Worm (Caenorhabditis elegans) whole organism, early embryonic: ENCODE measurements around the gene vps-35.

Source experiments
- B0310.2 ChIP-seq: sonication (generic microtip); optimal IDR thresholded peaks from 2 replicates; lab custom pipeline; 2016; ENCODE audit warnings: mild to moderate bottlenecking, missing genetic modification characterization, missing compliant biosample characterization
- F13C5.2 ChIP-seq: sonication (generic microtip); optimal IDR thresholded peaks from 2 replicates; lab custom pipeline; 2017; ENCODE audit warnings: mild to moderate bottlenecking, missing genetic modification characterization, inconsistent platforms, missing compliant biosample characterization
- aly-1 ChIP-seq: sonication (generic microtip); optimal IDR thresholded peaks from 2 replicates; lab custom pipeline; 2016; ENCODE audit warnings: missing genetic modification characterization, missing compliant biosample characterization
- ama-1 ChIP-seq: fragments of 150-350 bp; optimal IDR thresholded peaks from 2 replicates; lab custom pipeline; 2014
- ceh-13 ChIP-seq: fragments of 200-800 bp; sonication (Bioruptor generic); optimal IDR thresholded peaks from 2 replicates; lab custom pipeline; 2018; ENCODE audit warnings: mild to moderate bottlenecking, missing genetic modification characterization, missing compliant biosample characterization
- ceh-36 ChIP-seq: sonication (generic microtip); optimal IDR thresholded peaks from 2 replicates; lab custom pipeline; 2016; ENCODE audit warnings: missing genetic modification characterization, inconsistent platforms, missing compliant biosample characterization
- ets-7 ChIP-seq: sonication (generic microtip); optimal IDR thresholded peaks from 2 replicates; lab custom pipeline; 2016; ENCODE audit warnings: missing genotype, missing genetic modification characterization, missing compliant biosample characterization
- flt-1 ChIP-seq: fragments of 200-800 bp; sonication (Bioruptor generic); IDR thresholded peaks from 2 replicates; pipeline ENCODE4 v1.3.6; 2022; ENCODE audit warnings: missing genetic modification characterization, missing compliant biosample characterization
- hmbx-1 ChIP-seq: sonication (generic microtip); optimal IDR thresholded peaks from 2 replicates; lab custom pipeline; 2016; ENCODE audit warnings: mild to moderate bottlenecking, missing genetic modification characterization, missing compliant biosample characterization
- hmg-4 ChIP-seq: fragments of 200-800 bp; sonication (Bioruptor generic); optimal IDR thresholded peaks from 2 replicates; lab custom pipeline; 2018; ENCODE audit warnings: mild to moderate bottlenecking, missing genetic modification characterization, missing compliant biosample characterization
- hnd-1 ChIP-seq: sonication (generic microtip); optimal IDR thresholded peaks from 2 replicates; lab custom pipeline; 2016; ENCODE audit warnings: missing genetic modification characterization, missing compliant biosample characterization
- pes-1 ChIP-seq: fragments of 200-800 bp; sonication (Bioruptor generic); IDR thresholded peaks from 2 replicates; pipeline ENCODE4 v1.3.6; 2022; ENCODE audit warnings: missing genetic modification reagents, missing genetic modification characterization, missing compliant biosample characterization
- scrt-1 ChIP-seq: fragments of 200-800 bp; sonication (Bioruptor generic); IDR thresholded peaks from 2 replicates; pipeline ENCODE4 v1.3.6; 2022; ENCODE audit warnings: missing genetic modification characterization, missing compliant biosample characterization
- sea-1 ChIP-seq: fragments of 200-800 bp; sonication (Bioruptor generic); conservative IDR thresholded peaks from 2 replicates; pipeline ENCODE4 v1.3.6; 2022; ENCODE audit warnings: missing genetic modification characterization, missing compliant biosample characterization
- tbx-11 ChIP-seq: fragments of 200-800 bp; sonication (Bioruptor generic); IDR thresholded peaks from 2 replicates; pipeline ENCODE4 v1.3.6; 2022; ENCODE audit warnings: missing genetic modification characterization, missing compliant biosample characterization
- tbx-37 ChIP-seq: fragments of 200-800 bp; sonication (Bioruptor generic); conservative IDR thresholded peaks from 2 replicates; pipeline ENCODE4 v1.3.6; 2022; ENCODE audit warnings: missing genetic modification reagents, missing genetic modification characterization, missing compliant biosample characterization
- tra-4 ChIP-seq: sonication (generic microtip); optimal IDR thresholded peaks from 2 replicates; lab custom pipeline; 2017; ENCODE audit warnings: missing genetic modification characterization, missing compliant biosample characterization

The vps-35 gene

DNA sequence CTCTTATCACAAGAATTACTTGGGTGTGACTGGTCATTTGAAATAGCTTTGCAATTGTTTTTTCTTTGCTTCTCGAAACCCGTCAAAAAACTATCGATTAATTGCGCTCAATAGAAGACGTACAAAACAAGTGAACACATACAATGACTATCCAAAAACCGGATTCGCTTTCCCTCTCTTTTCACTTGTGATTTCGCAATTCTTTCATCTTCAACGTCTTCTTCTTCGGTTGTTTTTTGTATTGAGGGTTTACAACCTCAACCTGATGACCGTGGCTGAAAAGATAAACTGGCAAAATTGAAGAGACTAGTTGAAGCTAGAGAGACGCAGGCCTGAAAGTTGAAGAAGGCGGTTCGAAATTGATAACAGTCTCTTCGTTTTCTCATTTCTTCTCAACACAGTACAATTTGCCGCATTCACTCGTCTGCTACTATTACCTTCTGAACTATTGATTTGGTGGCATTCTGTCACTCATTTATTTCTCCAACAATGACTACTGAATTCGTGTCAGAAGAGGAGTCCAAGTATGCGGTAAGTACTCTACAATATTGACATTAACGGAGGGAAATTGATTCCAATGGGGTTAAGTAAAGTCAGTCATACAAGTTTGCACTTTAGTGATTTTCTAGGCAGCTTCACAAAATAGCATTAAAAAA, 21.5 kb upstream of the vps-35 start:
- TF ChIP-seq hmbx-1 (no peak), ceh-36 (no peak), tbx-37 (no peak), hmg-4 (GFP tag; lab: Kevin White, UChicago) (no peak), aly-1 (tag; lab: Kevin White, UChicago) (no peak), scrt-1 (GFP tag; lab: Robert Waterston, UW) (no peak), ceh-13 (GFP tag; lab: Kevin White, UChicago) (no peak), ama-1 (no peak), F13C5.2 (tag; lab: Kevin White, UChicago) (no peak), tra-4 (tag; lab: Kevin White, UChicago) (no peak), ets-7 (no peak), B0310.2 (tag; lab: Kevin White, UChicago) (no peak), flt-1 (GFP tag; lab: Robert Waterston, UW) (no peak), sea-1 (GFP tag; lab: Robert Waterston, UW) (no peak), pes-1 (no peak), hnd-1 (no peak), tbx-11 (GFP tag; lab: Robert Waterston, UW) (no peak)

- TF ChIP-seq F13C5.2 (tag; lab: Kevin White, UChicago) (no peak), ceh-36 (peak; percentile 64)
Measured at ce11 chrII:5889417-5890139, 18.0 kb upstream of the vps-35 start.

- TF ChIP-seq ceh-36, result no peak
- no peak for TF ChIP-seq tra-4 (tag; lab: Kevin White, UChicago)
- no peak for TF ChIP-seq ets-7
- no peak for TF ChIP-seq sea-1 (GFP tag; lab: Robert Waterston, UW)
- TF ChIP-seq F13C5.2 (tag; lab: Kevin White, UChicago), result no peak
- no peak for TF ChIP-seq scrt-1 (GFP tag; lab: Robert Waterston, UW)
- TF ChIP-seq tbx-37, result no peak
- TF ChIP-seq flt-1 (GFP tag; lab: Robert Waterston, UW), result no peak
- TF ChIP-seq ama-1, result no peak
- TF ChIP-seq aly-1 (tag; lab: Kevin White, UChicago), result no peak
Measured at ce11 chrII:5892813-5893212, 14.8 kb upstream of the vps-35 start.

DNA sequence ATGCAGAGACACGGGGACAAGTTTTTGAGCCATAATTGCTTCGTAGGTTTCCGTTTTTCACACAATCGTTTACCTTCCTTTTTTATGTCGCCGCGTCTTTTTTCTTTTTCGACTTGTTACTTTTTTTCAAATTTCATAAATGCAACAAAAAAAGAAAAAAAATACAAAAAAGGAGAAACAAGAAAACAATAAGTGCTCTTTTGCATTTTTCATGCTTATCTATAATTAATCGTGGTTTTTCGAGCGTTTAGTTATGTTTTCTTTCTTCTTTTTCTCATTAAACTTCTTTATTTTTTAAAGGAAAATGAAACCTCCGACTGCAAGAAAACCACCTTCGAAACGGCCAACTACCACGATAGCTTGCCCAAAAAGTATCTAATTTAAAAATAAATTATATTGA, 11.7 kb upstream of the vps-35 start, which contains the start of gene F59G1.4:
Gene F59G1.4 (plus strand): TSS at position 301 of the 400 bp plus-strand sequence.
- TF ChIP-seq tbx-11 (GFP tag; lab: Robert Waterston, UW), result no peak
- TF ChIP-seq scrt-1 (GFP tag; lab: Robert Waterston, UW), result no peak
- no peak for TF ChIP-seq ceh-36
- no peak for TF ChIP-seq tbx-37
- no peak for TF ChIP-seq flt-1 (GFP tag; lab: Robert Waterston, UW)

DNA sequence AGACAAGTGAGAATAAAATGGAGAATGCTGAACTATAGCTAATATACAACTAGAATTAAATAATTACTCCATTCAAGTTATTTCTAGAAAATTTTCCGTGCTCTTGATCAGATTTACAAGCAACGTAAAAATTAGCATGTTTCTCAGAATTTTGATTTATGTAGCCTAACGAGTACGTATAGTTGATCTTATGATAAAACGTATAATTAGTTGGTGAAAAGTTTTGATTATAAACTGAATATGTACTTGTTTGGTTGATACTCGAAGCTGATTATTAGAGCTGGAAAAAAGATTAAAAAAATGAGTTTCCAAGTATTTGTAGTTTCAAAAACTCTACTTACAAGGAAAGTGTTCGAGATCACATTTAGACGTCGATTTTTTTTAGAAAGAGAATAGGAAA, 11.1 kb upstream of the vps-35 start:
- TF ChIP-seq F13C5.2 (tag; lab: Kevin White, UChicago) (no peak), ets-7 (no peak), aly-1 (tag; lab: Kevin White, UChicago) (no peak), ceh-13 (GFP tag; lab: Kevin White, UChicago) (no peak)

DNA sequence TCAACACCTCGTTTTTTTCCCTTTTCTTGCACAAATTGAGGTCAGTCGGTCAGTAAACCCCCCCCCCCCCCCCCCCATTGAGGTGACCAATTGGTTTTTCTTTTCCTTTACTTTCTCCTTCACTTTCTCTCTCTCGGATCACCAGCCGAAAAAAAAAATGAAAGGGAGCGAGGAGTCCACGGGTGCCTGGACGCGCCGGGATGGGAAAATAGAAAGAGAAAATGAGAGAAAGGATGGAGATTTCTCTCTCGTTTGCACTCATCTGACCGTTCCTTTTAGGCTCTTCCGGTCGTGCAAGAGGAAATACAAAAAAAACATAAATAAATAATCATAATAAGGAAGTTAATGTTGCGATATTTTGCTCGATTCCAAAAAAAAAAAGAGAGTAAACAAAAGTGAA, 8.5 kb upstream of the vps-35 start:
- TF ChIP-seq ceh-36 (no peak), ets-7 (no peak), sea-1 (GFP tag; lab: Robert Waterston, UW) (no peak), hmbx-1 (no peak), tbx-11 (GFP tag; lab: Robert Waterston, UW) (no peak), pes-1 (no peak), tbx-37 (no peak), ceh-13 (GFP tag; lab: Kevin White, UChicago) (no peak), ama-1 (no peak), flt-1 (GFP tag; lab: Robert Waterston, UW) (no peak), hmg-4 (GFP tag; lab: Kevin White, UChicago) (no peak), scrt-1 (GFP tag; lab: Robert Waterston, UW) (no peak), B0310.2 (tag; lab: Kevin White, UChicago) (no peak), hnd-1 (no peak)

- TF ChIP-seq F13C5.2 (tag; lab: Kevin White, UChicago), result no peak
- TF ChIP-seq tbx-11 (GFP tag; lab: Robert Waterston, UW), result no peak
- TF ChIP-seq sea-1 (GFP tag; lab: Robert Waterston, UW), result no peak
- TF ChIP-seq B0310.2 (tag; lab: Kevin White, UChicago), result no peak
- no peak for TF ChIP-seq ceh-36
Measured at ce11 chrII:5899865-5900486, 7.6 kb upstream of the vps-35 start.

DNA sequence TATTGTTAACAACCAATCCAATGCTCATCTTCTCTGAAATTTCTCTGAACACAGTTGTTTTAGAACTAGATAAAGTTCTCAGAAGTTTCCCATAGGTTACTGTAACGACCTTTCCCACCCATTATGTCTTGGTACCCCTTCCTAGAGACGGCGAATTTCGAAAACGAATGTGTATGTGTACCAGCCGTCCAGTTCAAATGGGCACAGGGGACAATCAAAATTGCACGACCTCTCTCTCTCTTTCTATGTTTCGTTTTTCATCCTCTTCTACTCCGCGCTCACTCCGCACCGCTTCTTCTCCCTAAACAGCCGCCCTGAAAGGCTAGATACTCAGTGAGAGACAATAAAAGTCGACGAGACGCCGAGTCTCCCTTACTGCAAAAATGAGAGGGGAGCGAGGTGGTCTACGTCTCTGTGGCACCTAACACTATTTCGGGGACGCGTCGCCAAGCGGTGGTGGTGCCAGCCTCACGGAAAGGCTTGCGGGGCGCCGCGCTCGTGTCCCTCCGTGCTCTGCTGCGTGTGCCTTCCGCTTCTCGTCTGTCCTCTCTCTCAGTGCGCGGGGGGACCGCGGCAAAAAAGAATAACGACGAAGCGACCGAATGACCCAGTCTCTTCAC, 6.1 kb upstream of the vps-35 start:
- no peak for TF ChIP-seq scrt-1 (GFP tag; lab: Robert Waterston, UW)
- peak; percentile 34 for TF ChIP-seq aly-1 (tag; lab: Kevin White, UChicago)
